Worm (Caenorhabditis elegans) whole organism, L4 larva: ENCODE results near the gene srz-9.
A peak's percentile ranks its signal among the peaks of the same experiment; 100 is the strongest.

Experiments
- T20F7.1 ChIP-seq: fragments of 200-800 bp; sonication (Bioruptor generic); optimal IDR thresholded peaks from 2 replicates; lab custom pipeline; 2018; ENCODE audit warnings: mild to moderate bottlenecking, missing genetic modification characterization, missing compliant biosample characterization
- T26A8.4 ChIP-seq: fragments of 200-800 bp; sonication (Bioruptor generic); IDR thresholded peaks from 2 replicates; pipeline ENCODE4 v1.3.6; 2022; ENCODE audit warnings: missing genetic modification characterization, missing compliant biosample characterization
- ceh-20 ChIP-seq: fragments of 200-800 bp; sonication (Bioruptor generic); IDR thresholded peaks from 2 replicates; pipeline ENCODE4 v1.3.6; 2022; ENCODE audit warnings: missing genetic modification reagents, missing genetic modification characterization, missing compliant biosample characterization
- ceh-28 ChIP-seq: fragments of 150-350 bp; optimal IDR thresholded peaks from 2 replicates; lab custom pipeline; 2014; ENCODE audit warnings: missing biosample characterization, missing genetic modification reagents, missing genetic modification characterization
- cey-2 ChIP-seq: sonication (generic microtip); optimal IDR thresholded peaks from 3 replicates; lab custom pipeline; 2017; ENCODE audit warnings: missing genetic modification characterization, mild to moderate bottlenecking, missing compliant biosample characterization, antibody characterized with exemption, borderline replicate concordance; ENCODE audit not compliant: insufficient read depth
- daf-16 ChIP-seq, 3 experiments: sonication (generic microtip); optimal IDR thresholded peaks; 2 replicates each; lab custom pipeline; 2016 to 2017; ENCODE audit warnings: missing genetic modification characterization in 3 of 3, missing genetic modification reagents in 3 of 3, mild to moderate bottlenecking in 2 of 3, missing compliant biosample characterization in 2 of 3, missing biosample characterization in 1 of 3, moderate library complexity in 1 of 3
- dmd-6 ChIP-seq: fragments of 200-800 bp; sonication (Bioruptor generic); IDR thresholded peaks from 2 replicates; pipeline ENCODE4 v1.3.6; 2022; ENCODE audit warnings: missing genetic modification reagents, missing genetic modification characterization, missing compliant biosample characterization
- dmd-9 ChIP-seq: fragments of 200-800 bp; sonication (Bioruptor generic); IDR thresholded peaks from 2 replicates; pipeline ENCODE4 v1.3.6; 2022; ENCODE audit warnings: missing genetic modification reagents, missing genetic modification characterization, missing compliant biosample characterization
- dpl-1 ChIP-seq: fragments of 150-350 bp; optimal IDR thresholded peaks from 2 replicates; lab custom pipeline; 2014; ENCODE audit warnings: missing biosample characterization, missing genetic modification reagents, missing genetic modification characterization
- duxl-1 ChIP-seq: sonication (generic microtip); optimal IDR thresholded peaks from 2 replicates; lab custom pipeline; 2016; ENCODE audit warnings: mild to moderate bottlenecking, missing genetic modification characterization, moderate library complexity, missing compliant biosample characterization; ENCODE audit not compliant: poor library complexity
- dve-1 ChIP-seq: sonication (generic microtip); optimal IDR thresholded peaks from 2 replicates; lab custom pipeline; 2017; ENCODE audit warnings: antibody characterized with exemption, mild to moderate bottlenecking, missing genetic modification characterization, missing compliant biosample characterization; ENCODE audit not compliant: insufficient read depth
- egl-27 ChIP-seq: sonication (generic microtip); optimal IDR thresholded peaks from 3 replicates; lab custom pipeline; 2017; ENCODE audit warnings: missing biosample characterization, missing genetic modification reagents, missing genetic modification characterization
- fos-1 ChIP-seq: fragments of 150-350 bp; optimal IDR thresholded peaks from 2 replicates; lab custom pipeline; 2014; ENCODE audit warnings: missing biosample characterization, missing genetic modification characterization
- hif-1 ChIP-seq, 2 experiments: sonication (generic microtip); optimal IDR thresholded peaks; 2 replicates each; lab custom pipeline; 2016 to 2017; ENCODE audit warnings: missing compliant biosample characterization in 2 of 2, missing genetic modification characterization in 2 of 2, missing genetic modification reagents in 2 of 2, missing genotype in 2 of 2, mild to moderate bottlenecking in 1 of 2
- hlh-11 ChIP-seq: fragments of 200-800 bp; sonication (Bioruptor generic); optimal IDR thresholded peaks from 2 replicates; lab custom pipeline; 2018; ENCODE audit warnings: mild to moderate bottlenecking, missing genetic modification characterization, missing compliant biosample characterization
- hlh-30 ChIP-seq: sonication (generic microtip); optimal IDR thresholded peaks from 2 replicates; lab custom pipeline; 2017; ENCODE audit warnings: antibody characterized with exemption, mild to moderate bottlenecking, missing genetic modification characterization, missing compliant biosample characterization; ENCODE audit not compliant: insufficient read depth
- jun-1 ChIP-seq: fragments of 150-350 bp; optimal IDR thresholded peaks from 2 replicates; lab custom pipeline; 2014; ENCODE audit warnings: missing biosample characterization, missing genetic modification reagents, missing genetic modification characterization
- lin-1 ChIP-seq: fragments of 200-800 bp; sonication (Bioruptor generic); IDR thresholded peaks from 2 replicates; pipeline ENCODE4 v1.3.6; 2022; ENCODE audit warnings: missing genetic modification reagents, missing genetic modification characterization, missing compliant biosample characterization
- lsy-2 ChIP-seq, 2 experiments: fragments of 150-350 bp in 1 of 2; sonication (generic microtip) in 1 of 2; optimal IDR thresholded peaks; 2 replicates each; lab custom pipeline; 2014 to 2017; ENCODE audit warnings: missing biosample characterization in 2 of 2, missing genetic modification characterization in 2 of 2
- madf-9 ChIP-seq: fragments of 200-800 bp; sonication (Bioruptor generic); conservative IDR thresholded peaks from 2 replicates; pipeline ENCODE4 v1.3.6; 2022; ENCODE audit warnings: missing genetic modification reagents, missing genetic modification characterization, missing compliant biosample characterization
- mdl-1 ChIP-seq, 2 experiments: fragments of 150-350 bp in 1 of 2; sonication (generic microtip) in 1 of 2; optimal IDR thresholded peaks; 2 replicates each; lab custom pipeline; 2014 to 2017; ENCODE audit warnings: missing biosample characterization in 2 of 2, missing genetic modification characterization in 2 of 2
- mep-1 ChIP-seq: fragments of 150-350 bp; sonication (generic microtip); optimal IDR thresholded peaks from 3 replicates; lab custom pipeline; 2014; ENCODE audit warnings: missing biosample characterization, missing genetic modification characterization
- mxl-3 ChIP-seq: fragments of 200-800 bp; sonication (Bioruptor generic); optimal IDR thresholded peaks from 2 replicates; lab custom pipeline; 2018; ENCODE audit warnings: mild to moderate bottlenecking, missing genetic modification characterization, missing compliant biosample characterization
- nhr-10 ChIP-seq: fragments of 150-350 bp; optimal IDR thresholded peaks from 2 replicates; lab custom pipeline; 2014; ENCODE audit warnings: missing biosample characterization, missing genetic modification characterization
- nhr-102 ChIP-seq: sonication (generic microtip); optimal IDR thresholded peaks from 2 replicates; lab custom pipeline; 2016; ENCODE audit warnings: mild to moderate bottlenecking, missing genetic modification characterization, moderate library complexity, missing compliant biosample characterization
- nhr-11 ChIP-seq: fragments of 150-350 bp; optimal IDR thresholded peaks from 2 replicates; lab custom pipeline; 2014; ENCODE audit warnings: missing biosample characterization, missing genetic modification characterization
- nhr-111 ChIP-seq: fragments of 200-800 bp; sonication (Bioruptor generic); optimal IDR thresholded peaks from 2 replicates; lab custom pipeline; 2018; ENCODE audit warnings: mild to moderate bottlenecking, missing genetic modification characterization, missing compliant biosample characterization
- nhr-28 ChIP-seq: fragments of 150-350 bp; optimal IDR thresholded peaks from 2 replicates; lab custom pipeline; 2014; ENCODE audit warnings: missing biosample characterization, missing genetic modification characterization
- nhr-41 ChIP-seq: fragments of 200-800 bp; sonication (Bioruptor generic); IDR thresholded peaks from 2 replicates; pipeline ENCODE4 v1.3.6; 2022; ENCODE audit warnings: missing genetic modification reagents, missing genetic modification characterization, missing compliant biosample characterization
- nhr-42 ChIP-seq: fragments of 200-800 bp; sonication (Bioruptor generic); IDR thresholded peaks from 2 replicates; pipeline ENCODE4 v1.3.6; 2022; ENCODE audit warnings: missing genetic modification characterization, missing compliant biosample characterization
- nhr-48 ChIP-seq: sonication (generic microtip); optimal IDR thresholded peaks from 2 replicates; lab custom pipeline; 2016; ENCODE audit warnings: mild to moderate bottlenecking, missing genetic modification characterization, missing compliant biosample characterization
- nhr-6 ChIP-seq: fragments of 150-350 bp; optimal IDR thresholded peaks from 2 replicates; lab custom pipeline; 2014; ENCODE audit warnings: missing biosample characterization, missing genetic modification characterization
- nhr-77 ChIP-seq: fragments of 150-350 bp; optimal IDR thresholded peaks from 2 replicates; lab custom pipeline; 2014; ENCODE audit warnings: missing biosample characterization, missing genetic modification characterization
- pha-4 ChIP-seq, 2 experiments: fragments of 150-350 bp in 1 of 2; fragments of 200-800 bp in 1 of 2; sonication (Bioruptor generic) in 1 of 2; IDR thresholded peaks in 1 of 2; optimal IDR thresholded peaks in 1 of 2; 2 replicates each; pipeline versions ENCODE4 v1.3.6 to Lab custom; 2014 to 2022; ENCODE audit warnings: missing genetic modification characterization in 2 of 2, missing genetic modification reagents in 2 of 2, missing biosample characterization in 1 of 2, missing compliant biosample characterization in 1 of 2
- php-3 ChIP-seq: fragments of 200-800 bp; sonication (Bioruptor generic); IDR thresholded peaks from 2 replicates; pipeline ENCODE4 v1.3.6; 2022; ENCODE audit warnings: missing genetic modification reagents, missing genetic modification characterization, missing compliant biosample characterization
- pqm-1 ChIP-seq: sonication (generic microtip); optimal IDR thresholded peaks from 2 replicates; lab custom pipeline; 2017; ENCODE audit warnings: missing biosample characterization, missing genetic modification characterization
- saeg-2 ChIP-seq: fragments of 200-800 bp; sonication (Bioruptor generic); IDR thresholded peaks from 2 replicates; pipeline ENCODE4 v1.3.6; 2022; ENCODE audit warnings: missing genetic modification reagents, missing genetic modification characterization, missing compliant biosample characterization
- sdz-12 ChIP-seq: fragments of 200-800 bp; sonication (Bioruptor generic); optimal IDR thresholded peaks from 2 replicates; lab custom pipeline; 2018; ENCODE audit warnings: mild to moderate bottlenecking, missing genetic modification characterization, missing compliant biosample characterization
- set-16 ChIP-seq: fragments of 200-800 bp; sonication (Bioruptor generic); IDR thresholded peaks from 2 replicates; pipeline ENCODE4 v1.3.6; 2022; ENCODE audit warnings: missing genetic modification reagents, missing genetic modification characterization, missing compliant biosample characterization
- snpc-1.2 ChIP-seq: fragments of 200-800 bp; sonication (Bioruptor generic); IDR thresholded peaks from 2 replicates; pipeline ENCODE4 v1.3.6; 2022; ENCODE audit warnings: missing genetic modification reagents, missing genetic modification characterization, missing compliant biosample characterization
- snpc-4 ChIP-seq: fragments of 150-350 bp; optimal IDR thresholded peaks from 2 replicates; lab custom pipeline; 2014; ENCODE audit warnings: missing biosample characterization, missing genetic modification characterization
- tra-1 ChIP-seq: fragments of 200-800 bp; sonication (Bioruptor generic); IDR thresholded peaks from 2 replicates; pipeline ENCODE4 v1.3.6; 2022; ENCODE audit warnings: missing genetic modification reagents, missing genetic modification characterization, missing compliant biosample characterization
- unc-130 ChIP-seq: sonication (generic microtip); optimal IDR thresholded peaks from 2 replicates; lab custom pipeline; 2016; ENCODE audit warnings: missing genetic modification reagents, missing genetic modification characterization, missing compliant biosample characterization
- zfp-3 ChIP-seq: fragments of 200-800 bp; sonication (Bioruptor generic); conservative IDR thresholded peaks from 2 replicates; pipeline ENCODE4 v1.3.6; 2022; ENCODE audit warnings: missing genetic modification reagents, missing genetic modification characterization, missing compliant biosample characterization
- zip-2 ChIP-seq: fragments of 150-350 bp; optimal IDR thresholded peaks from 2 replicates; lab custom pipeline; 2014; ENCODE audit warnings: missing biosample characterization, missing genetic modification characterization
- ztf-7 ChIP-seq: fragments of 150-350 bp; optimal IDR thresholded peaks from 2 replicates; lab custom pipeline; 2014; ENCODE audit warnings: missing biosample characterization, missing genetic modification characterization

Gene srz-9

DNA sequence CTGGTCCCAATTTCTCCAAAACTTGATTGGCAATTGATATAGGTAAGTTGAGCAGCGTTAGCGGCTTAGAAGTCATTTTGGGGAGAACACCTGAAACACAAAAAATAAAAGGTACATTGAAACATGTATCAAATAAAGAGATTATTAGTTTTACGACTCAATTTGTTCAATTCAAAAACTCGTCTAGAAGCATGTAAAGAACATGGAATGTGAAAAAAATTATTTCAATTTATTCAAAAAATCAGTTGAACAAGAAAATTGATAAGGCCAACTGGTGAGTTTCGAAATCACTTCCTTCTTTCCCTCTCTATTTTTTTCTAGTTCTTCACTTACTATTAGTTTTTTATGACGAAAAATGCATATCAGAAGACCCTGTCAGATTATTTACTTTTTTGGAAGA lies 11.7 kb downstream of the srz-9 start, which contains the start of gene fbxa-30:
Gene fbxa-30, minus strand, starts transcription at position 101 of the 400 bp plus-strand sequence.
- no peak for TF ChIP-seq ceh-28 (tag; lab: Kevin White, UChicago)
- TF ChIP-seq T20F7.1 (GFP tag; lab: Kevin White, UChicago): no peak
- no peak for TF ChIP-seq T26A8.4 (GFP tag; lab: Robert Waterston, UW)
- no peak for TF ChIP-seq snpc-1.2 (GFP tag; lab: Robert Waterston, UW)
- no peak for TF ChIP-seq pha-4 (GFP tag; IDR thresholded peaks at IDR 0.05; lab: Robert Waterston, UW)
- TF ChIP-seq pha-4 (tag; optimal IDR thresholded peaks at IDR 0.05; lab: Kevin White, UChicago): no peak
- no peak for TF ChIP-seq php-3 (GFP tag; lab: Robert Waterston, UW)
- no peak for TF ChIP-seq egl-27
- TF ChIP-seq set-16 (GFP tag; lab: Robert Waterston, UW): no peak
- no peak for TF ChIP-seq zfp-3
- TF ChIP-seq duxl-1: no peak
- TF ChIP-seq nhr-11 (tag; lab: Kevin White, UChicago): no peak
- no peak for TF ChIP-seq ceh-20
- TF ChIP-seq daf-16 (GFP tag; optimal IDR thresholded peaks at IDR 0.05; lab: Kevin White, UChicago): no peak
- no peak for TF ChIP-seq daf-16 (tag; optimal IDR thresholded peaks at IDR 0.05; lab: Kevin White, UChicago)
- no peak for TF ChIP-seq hlh-30 (tag; lab: Kevin White, UChicago)

DNA sequence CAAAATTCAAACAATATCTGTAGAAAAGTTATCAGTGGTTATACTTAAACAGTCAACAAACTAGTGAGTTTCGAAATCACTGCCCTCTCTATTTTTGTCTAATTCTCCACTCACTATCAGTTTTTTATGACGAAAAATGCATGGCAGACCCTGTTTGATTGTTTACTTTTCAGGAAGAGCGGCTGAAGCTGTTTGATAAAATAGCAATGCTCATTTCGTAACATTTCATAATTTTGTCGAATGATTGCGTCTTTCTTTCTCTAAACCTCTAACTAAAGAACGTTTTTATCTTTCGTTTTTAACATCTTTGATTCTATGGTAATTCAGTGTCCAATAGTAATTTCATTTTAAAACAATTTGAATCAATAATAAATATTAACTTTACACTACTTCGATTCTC lies 15.4 kb downstream of the srz-9 start:
- TF ChIP-seq fos-1 (tag; lab: Kevin White, UChicago) (peak; percentile 46), nhr-77 (tag; lab: Kevin White, UChicago) (peak; percentile 94), mdl-1 (tag; optimal IDR thresholded peaks at IDR 0.05; lab: Kevin White, UChicago) (peak in 1 of 2 experiments; percentile 88), pqm-1 (peak; percentile 99), nhr-6 (peak; percentile 73), ztf-7 (peak; percentile 84), nhr-48 (tag; lab: Kevin White, UChicago) (peak; percentile 76), nhr-28 (tag; lab: Kevin White, UChicago) (peak; percentile 81), madf-9 (GFP tag; lab: Robert Waterston, UW) (no peak), mep-1 (tag; lab: Kevin White, UChicago) (peak; percentile 37), zip-2 (tag; lab: Kevin White, UChicago) (peak; percentile 95), tra-1 (GFP tag; lab: Robert Waterston, UW) (0 out of 2 replicates have a peak, but pooled peaks have one; percentile 33), sdz-12 (no peak), mxl-3 (GFP tag; lab: Kevin White, UChicago) (peak; percentile 74), dpl-1 (no peak), T20F7.1 (GFP tag; lab: Kevin White, UChicago) (peak; percentile 76), dmd-6 (GFP tag; lab: Robert Waterston, UW) (peak; percentile 90), nhr-111 (GFP tag; lab: Kevin White, UChicago) (no peak), unc-130 (GFP tag; lab: Kevin White, UChicago) (no peak), pha-4 (GFP tag; IDR thresholded peaks at IDR 0.05; lab: Robert Waterston, UW) (peak; percentile 61; the same call in 1 of the 2 replicates), pha-4 (tag; optimal IDR thresholded peaks at IDR 0.05; lab: Kevin White, UChicago) (peak; percentile 36), saeg-2 (peak; percentile 58; the same call in 1 of the 2 replicates), snpc-4 (no peak), hif-1 (tag; optimal IDR thresholded peaks at IDR 0.05; lab: Kevin White, UChicago) (peak in 1 of 2 experiments; percentile 45), nhr-10 (tag; lab: Kevin White, UChicago) (peak; percentile 35), cey-2 (peak; percentile 15), jun-1 (tag; lab: Kevin White, UChicago) (peak; percentile 33), dmd-9 (no peak), nhr-102 (tag; lab: Kevin White, UChicago) (peak; percentile 76), hlh-30 (tag; lab: Kevin White, UChicago) (peak; percentile 47), lin-1 (GFP tag; lab: Robert Waterston, UW) (peak; percentile 93), nhr-42 (no peak), dve-1 (tag; lab: Kevin White, UChicago) (peak; percentile 98), daf-16 (GFP tag; optimal IDR thresholded peaks at IDR 0.05; lab: Kevin White, UChicago) (peak in 1 of 2 experiments; percentile 95), daf-16 (tag; optimal IDR thresholded peaks at IDR 0.05; lab: Kevin White, UChicago) (peak; percentile 99), php-3 (GFP tag; lab: Robert Waterston, UW) (peak; percentile 97), nhr-41 (peak; percentile 61; the same call in 1 of the 2 replicates), lsy-2 (tag; optimal IDR thresholded peaks at IDR 0.05; lab: Kevin White, UChicago) (peak in 1 of 2 experiments; percentile 49), hlh-11 (tag; lab: Kevin White, UChicago) (peak; percentile 97)
